Fruit fly (Drosophila melanogaster) whole organism, embryonic: ENCODE results near the gene SpdS.
A peak's percentile ranks its signal among the peaks of the same experiment; 100 is the strongest.

Experiments
- C15 ChIP-seq: fragments of 200-800 bp; sonication (Bioruptor generic); IDR thresholded peaks from 3 replicates; pipeline ENCODE4 v1.3.6; 2022; ENCODE audit warnings: missing biosample characterization, missing genetic modification characterization
- CG10462 ChIP-seq: fragments of 200-800 bp; sonication (Bioruptor generic); optimal IDR thresholded peaks from 2 replicates; lab custom pipeline; 2016; ENCODE audit warnings: missing biosample characterization, missing genetic modification characterization
- CG10543 ChIP-seq: fragments of 200-800 bp; sonication (Bioruptor generic); optimal IDR thresholded peaks from 3 replicates; lab custom pipeline; 2017; ENCODE audit warnings: missing biosample characterization, mild to moderate bottlenecking, missing genetic modification characterization, moderate library complexity
- CG10565 ChIP-seq: fragments of 200-800 bp; sonication (Bioruptor generic); optimal IDR thresholded peaks from 3 replicates; lab custom pipeline; 2016; ENCODE audit warnings: missing biosample characterization, mild to moderate bottlenecking, missing genetic modification characterization
- CG13123 ChIP-seq: fragments of 200-800 bp; sonication (Bioruptor generic); optimal IDR thresholded peaks from 2 replicates; lab custom pipeline; 2016; ENCODE audit warnings: missing biosample characterization, missing genetic modification characterization
- CG15011 ChIP-seq: fragments of 200-800 bp; sonication (Bioruptor generic); optimal IDR thresholded peaks from 3 replicates; lab custom pipeline; 2018; ENCODE audit warnings: missing biosample characterization, mild to moderate bottlenecking, missing genetic modification characterization
- CG15073 ChIP-seq: fragments of 200-800 bp; sonication (Bioruptor generic); optimal IDR thresholded peaks from 2 replicates; lab custom pipeline; 2016; ENCODE audit warnings: missing biosample characterization, missing genetic modification characterization
- CG17186 ChIP-seq: fragments of 200-800 bp; sonication (Bioruptor generic); optimal IDR thresholded peaks from 3 replicates; lab custom pipeline; 2017; ENCODE audit warnings: missing biosample characterization, missing genetic modification reagents, missing genetic modification characterization
- CG18476 ChIP-seq: fragments of 200-800 bp; sonication (Bioruptor generic); optimal IDR thresholded peaks from 2 replicates; lab custom pipeline; 2016; ENCODE audit warnings: missing biosample characterization, mild to moderate bottlenecking, missing genetic modification characterization
- CG32772 ChIP-seq: fragments of 200-800 bp; sonication (Bioruptor generic); IDR thresholded peaks from 2 replicates; pipeline ENCODE4 v1.3.6; 2022; ENCODE audit warnings: missing biosample characterization, missing genetic modification characterization
- CG34422 ChIP-seq: fragments of 200-800 bp; sonication (Bioruptor generic); IDR thresholded peaks from 3 replicates; pipeline ENCODE4 v1.3.6; 2022; ENCODE audit warnings: missing biosample characterization, missing genetic modification characterization
- CG3995 ChIP-seq: fragments of 200-800 bp; sonication (Bioruptor generic); optimal IDR thresholded peaks from 3 replicates; lab custom pipeline; 2016; ENCODE audit warnings: missing biosample characterization, missing genetic modification characterization
- CG7556 ChIP-seq: fragments of 200-800 bp; sonication (Bioruptor generic); optimal IDR thresholded peaks from 2 replicates; lab custom pipeline; 2017; ENCODE audit warnings: missing biosample characterization, mild to moderate bottlenecking, missing genetic modification characterization
- CG7928 ChIP-seq: fragments of 200-800 bp; sonication (Bioruptor generic); optimal IDR thresholded peaks from 2 replicates; lab custom pipeline; 2017; ENCODE audit warnings: missing biosample characterization, mild to moderate bottlenecking, missing genetic modification characterization
- CG7963 ChIP-seq: fragments of 200-800 bp; sonication (Bioruptor generic); IDR thresholded peaks from 3 replicates; pipeline ENCODE4 v1.3.6; 2022; ENCODE audit warnings: missing biosample characterization, missing genetic modification characterization; ENCODE audit not compliant: partially characterized antibody
- CG8290 ChIP-seq, 3 experiments: fragments of 200-800 bp; sonication (Bioruptor generic); optimal IDR thresholded peaks; 2 replicates each; lab custom pipeline; 2016 to 2019; ENCODE audit warnings: missing biosample characterization in 3 of 3, missing genetic modification characterization in 3 of 3, mild to moderate bottlenecking in 2 of 3, moderate library complexity in 1 of 3
- CG8765 ChIP-seq: fragments of 200-800 bp; sonication (Bioruptor generic); IDR thresholded peaks from 2 replicates; pipeline ENCODE4 v1.3.6; 2022; ENCODE audit warnings: missing biosample characterization, missing genetic modification characterization
- CG9215 ChIP-seq: fragments of 200-800 bp; sonication (Bioruptor generic); IDR thresholded peaks from 2 replicates; pipeline ENCODE4 v1.3.6; 2022; ENCODE audit warnings: missing biosample characterization, missing genetic modification characterization
- Deaf1 ChIP-seq: fragments of 200-800 bp; optimal IDR thresholded peaks from 3 replicates; lab custom pipeline; 2019; ENCODE audit warnings: missing biosample characterization, mild to moderate bottlenecking, missing genetic modification characterization, moderate library complexity
- Dp ChIP-seq: fragments of 200-800 bp; sonication (Bioruptor generic); optimal IDR thresholded peaks from 2 replicates; lab custom pipeline; 2018; ENCODE audit warnings: missing biosample characterization, mild to moderate bottlenecking, missing genetic modification characterization, moderate library complexity
- Ets97D ChIP-seq: fragments of 200-800 bp; sonication (Bioruptor generic); optimal IDR thresholded peaks from 3 replicates; lab custom pipeline; 2016; ENCODE audit warnings: missing biosample characterization, missing genetic modification characterization
- Fer1 ChIP-seq: fragments of 200-800 bp; sonication (Bioruptor generic); optimal IDR thresholded peaks from 2 replicates; lab custom pipeline; 2017; ENCODE audit warnings: missing biosample characterization, mild to moderate bottlenecking, missing genetic modification characterization
- GATAe ChIP-seq: fragments of 200-800 bp; sonication (Bioruptor generic); conservative IDR thresholded peaks from 2 replicates; pipeline ENCODE4 v1.3.6; 2022; ENCODE audit warnings: missing biosample characterization, missing genetic modification characterization
- Hr78 ChIP-seq, 2 experiments: fragments of 200-800 bp in 1 of 2; fragments of >200 bp in 1 of 2; sonication (Bioruptor generic) in 1 of 2; optimal IDR thresholded peaks; 2 replicates each; lab custom pipeline; 2017 to 2019; ENCODE audit warnings: missing biosample characterization in 2 of 2, missing genetic modification characterization in 2 of 2, mild to moderate bottlenecking in 1 of 2, moderate library complexity in 1 of 2
- MESR4 ChIP-seq: fragments of 200-800 bp; sonication (Bioruptor generic); optimal IDR thresholded peaks from 2 replicates; lab custom pipeline; 2018; ENCODE audit warnings: missing biosample characterization, mild to moderate bottlenecking, missing genetic modification characterization, moderate library complexity
- Med ChIP-seq: fragments of 200-800 bp; sonication (Bioruptor generic); peaks from one replicate; lab custom pipeline; 2016; ENCODE audit warnings: missing biosample characterization, missing genetic modification characterization, mild to moderate bottlenecking, inconsistent platforms, moderate library complexity
- Ssrp ChIP-seq: fragments of 200-800 bp; sonication (Bioruptor generic); optimal IDR thresholded peaks from 2 replicates; lab custom pipeline; 2018; ENCODE audit warnings: missing biosample characterization, mild to moderate bottlenecking, missing genetic modification characterization, moderate library complexity
- YL-1 ChIP-seq: fragments of 200-800 bp; sonication (Bioruptor generic); optimal IDR thresholded peaks from 3 replicates; lab custom pipeline; 2017; ENCODE audit warnings: missing biosample characterization, mild to moderate bottlenecking, missing genetic modification characterization
- amos ChIP-seq: fragments of 200-800 bp; sonication (Bioruptor generic); IDR thresholded peaks from 2 replicates; pipeline ENCODE4 v1.3.6; 2022; ENCODE audit warnings: missing biosample characterization, missing genetic modification characterization; ENCODE audit not compliant: partially characterized antibody
- bsh ChIP-seq, 2 experiments: fragments of 200-800 bp; sonication (Bioruptor generic); optimal IDR thresholded peaks; 2 replicates each; lab custom pipeline; 2017 to 2018; ENCODE audit warnings: mild to moderate bottlenecking in 2 of 2, missing biosample characterization in 2 of 2, missing genetic modification characterization in 2 of 2, moderate library complexity in 1 of 2
- cg ChIP-seq: fragments of 200-800 bp; sonication (Bioruptor generic); optimal IDR thresholded peaks from 3 replicates; lab custom pipeline; 2019; ENCODE audit warnings: missing biosample characterization, mild to moderate bottlenecking, missing genetic modification characterization, moderate library complexity
- chinmo ChIP-seq: fragments of 200-800 bp; sonication (Bioruptor generic); IDR thresholded peaks from 4 replicates; pipeline ENCODE4 v1.3.6; 2022; ENCODE audit warnings: missing biosample characterization, missing genetic modification characterization; ENCODE audit not compliant: partially characterized antibody
- cwo ChIP-seq: fragments of 200-800 bp; sonication (Bioruptor generic); optimal IDR thresholded peaks from 3 replicates; lab custom pipeline; 2017; ENCODE audit warnings: missing biosample characterization, missing genetic modification characterization, mild to moderate bottlenecking, moderate library complexity, missing genetic modification reagents
- en ChIP-seq: fragments of 200-800 bp; sonication (Bioruptor generic); optimal IDR thresholded peaks from 2 replicates; lab custom pipeline; 2016; ENCODE audit warnings: missing biosample characterization, missing genetic modification characterization
- gce ChIP-seq: fragments of 200-800 bp; sonication (Bioruptor generic); IDR thresholded peaks from 3 replicates; pipeline ENCODE4 v1.3.6; 2022; ENCODE audit warnings: missing biosample characterization, missing genetic modification characterization
- grau ChIP-seq: fragments of 200-800 bp; optimal IDR thresholded peaks from 3 replicates; lab custom pipeline; 2019; ENCODE audit warnings: missing biosample characterization, mild to moderate bottlenecking, missing genetic modification characterization, moderate library complexity
- her ChIP-seq: fragments of 200-800 bp; sonication (Bioruptor generic); optimal IDR thresholded peaks from 2 replicates; lab custom pipeline; 2016; ENCODE audit warnings: missing biosample characterization, missing genetic modification characterization
- insv ChIP-seq, 2 experiments: fragments of 200-800 bp; sonication (Bioruptor generic); optimal IDR thresholded peaks; 3 replicates each; lab custom pipeline; 2016 to 2018; ENCODE audit warnings: missing biosample characterization in 2 of 2, missing genetic modification characterization in 2 of 2
- jing ChIP-seq: fragments of 200-800 bp; sonication (Bioruptor generic); optimal IDR thresholded peaks from 2 replicates; lab custom pipeline; 2018; ENCODE audit warnings: missing biosample characterization, mild to moderate bottlenecking, missing genetic modification characterization
- lilli ChIP-seq: fragments of 200-800 bp; sonication (Bioruptor generic); optimal IDR thresholded peaks from 3 replicates; lab custom pipeline; 2016; ENCODE audit warnings: missing biosample characterization, missing genetic modification characterization
- mirr ChIP-seq: fragments of 200-800 bp; sonication (Bioruptor generic); optimal IDR thresholded peaks from 3 replicates; lab custom pipeline; 2018; ENCODE audit warnings: missing biosample characterization, mild to moderate bottlenecking, missing genetic modification characterization
- nerfin-1 ChIP-seq: fragments of 200-800 bp; sonication (Bioruptor generic); optimal IDR thresholded peaks from 3 replicates; lab custom pipeline; 2019; ENCODE audit warnings: missing biosample characterization, mild to moderate bottlenecking, missing genetic modification characterization, moderate library complexity
- nerfin-2 ChIP-seq: fragments of 200-800 bp; sonication (Bioruptor generic); IDR thresholded peaks from 2 replicates; pipeline ENCODE4 v1.3.6; 2022; ENCODE audit warnings: missing biosample characterization, missing genetic modification characterization; ENCODE audit not compliant: partially characterized antibody
- org-1 ChIP-seq: fragments of 200-800 bp; sonication (Bioruptor generic); optimal IDR thresholded peaks from 2 replicates; lab custom pipeline; 2017; ENCODE audit warnings: missing biosample characterization, missing genetic modification characterization
- peb ChIP-seq: fragments of 200-800 bp; sonication (Bioruptor generic); IDR thresholded peaks from 2 replicates; pipeline ENCODE4 v1.3.6; 2022; ENCODE audit warnings: missing biosample characterization, missing genetic modification characterization
- phol ChIP-seq: fragments of 200-800 bp; sonication (Bioruptor generic); optimal IDR thresholded peaks from 3 replicates; lab custom pipeline; 2018; ENCODE audit warnings: missing biosample characterization, mild to moderate bottlenecking, missing genetic modification characterization, moderate library complexity
- sd ChIP-seq: fragments of 200-800 bp; sonication (Bioruptor generic); optimal IDR thresholded peaks from 3 replicates; lab custom pipeline; 2018; ENCODE audit warnings: missing biosample characterization, mild to moderate bottlenecking, missing genetic modification characterization, moderate library complexity
- sima ChIP-seq: fragments of 200-800 bp; sonication (Bioruptor generic); optimal IDR thresholded peaks from 2 replicates; lab custom pipeline; 2016; ENCODE audit warnings: missing biosample characterization, missing genetic modification characterization
- sisA ChIP-seq: fragments of 200-800 bp; sonication (Bioruptor generic); IDR thresholded peaks from 2 replicates; pipeline ENCODE4 v1.3.6; 2022; ENCODE audit warnings: missing biosample characterization, missing genetic modification characterization
- ssp ChIP-seq: fragments of 200-800 bp; sonication (Bioruptor generic); IDR thresholded peaks from 2 replicates; pipeline ENCODE4 v1.3.6; 2022; ENCODE audit warnings: missing biosample characterization, missing genetic modification characterization

The SpdS gene

DNA sequence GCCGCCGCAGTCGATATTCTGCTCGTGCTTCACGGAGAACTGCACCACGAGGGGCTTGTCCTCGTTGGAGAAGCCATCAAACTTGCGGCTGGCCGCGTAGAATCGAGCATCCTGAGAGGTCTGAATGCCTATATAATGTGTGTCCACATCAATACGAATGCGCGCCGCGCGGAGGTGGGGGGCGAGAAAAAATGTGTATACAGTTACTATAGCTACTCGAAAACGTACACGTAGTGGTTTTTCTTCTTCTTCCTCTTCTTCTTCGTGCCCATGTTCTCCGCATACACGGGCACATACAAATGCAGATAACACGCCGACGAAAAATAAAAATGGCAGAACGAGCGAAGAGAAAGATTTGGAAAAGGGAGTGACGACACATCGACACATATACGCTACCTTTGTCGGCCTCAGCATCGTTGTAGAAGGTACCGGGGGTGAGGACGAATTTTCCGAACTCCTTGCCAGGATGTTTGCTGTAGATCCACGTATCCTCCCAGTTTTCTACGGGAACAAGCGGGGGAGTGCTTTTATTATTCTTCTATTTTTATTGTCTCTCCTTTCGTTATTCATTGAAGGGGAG is 1.3 kb upstream of the SpdS start (continued):
- TF ChIP-seq sisA = no peak
- no peak for TF ChIP-seq CG10462 (GFP tag; lab: Kevin White, UChicago)
- TF ChIP-seq Med (GFP tag; lab: Kevin White, UChicago) = peak; percentile 70
- no peak for TF ChIP-seq CG8765 (GFP tag; lab: Robert Waterston, UW)
- peak; percentile 80 for TF ChIP-seq cg (GFP tag; lab: Kevin White, UChicago)
- TF ChIP-seq chinmo = no peak
- TF ChIP-seq en = no peak
- TF ChIP-seq Ets97D (GFP tag; lab: Kevin White, UChicago) = no peak
- TF ChIP-seq CG18476 (GFP tag; lab: Kevin White, UChicago) = no peak
- TF ChIP-seq CG34422 (GFP tag; lab: Robert Waterston, UW) = no peak
- peak; percentile 5 for TF ChIP-seq Fer1 (GFP tag; lab: Kevin White, UChicago)
- TF ChIP-seq C15 (GFP tag; lab: Robert Waterston, UW) = no peak
- peak; percentile 9 for TF ChIP-seq Ssrp
- no peak for TF ChIP-seq GATAe (GFP tag; lab: Robert Waterston, UW)
- peak; percentile 86 for TF ChIP-seq YL-1 (GFP tag; lab: Kevin White, UChicago)
- TF ChIP-seq lilli (GFP tag; lab: Kevin White, UChicago) = no peak
- no peak for TF ChIP-seq CG7556
- no peak for TF ChIP-seq CG8290 (GFP tag; optimal IDR thresholded peaks at IDR 0.05; lab: Kevin White, UChicago)
- TF ChIP-seq CG8290 (tag; optimal IDR thresholded peaks at IDR 0.05; lab: Kevin White, UChicago) = peak in 1 of 2 experiments; percentile 23
- TF ChIP-seq CG3995 (GFP tag; lab: Kevin White, UChicago) = no peak
- TF ChIP-seq sima (GFP tag; lab: Kevin White, UChicago) = no peak
- no peak for TF ChIP-seq Deaf1
- TF ChIP-seq CG7963 (GFP tag; lab: Robert Waterston, UW) = no peak
- TF ChIP-seq CG32772 (GFP tag; lab: Robert Waterston, UW) = no peak
- TF ChIP-seq ssp (GFP tag; lab: Robert Waterston, UW) = no peak
- TF ChIP-seq phol (tag; lab: Kevin White, UChicago) = peak; percentile 69
- TF ChIP-seq nerfin-1 (tag; lab: Kevin White, UChicago) = no peak
- TF ChIP-seq CG15073 = no peak
- TF ChIP-seq bsh (GFP tag; optimal IDR thresholded peaks at IDR 0.05; lab: Kevin White, UChicago) = peak in 1 of 2 experiments; percentile 18
- TF ChIP-seq insv (GFP tag; optimal IDR thresholded peaks at IDR 0.05; lab: Kevin White, UChicago) = no peak
- TF ChIP-seq grau (tag; lab: Kevin White, UChicago) = no peak
- TF ChIP-seq cwo (GFP tag; lab: Kevin White, UChicago) = peak; percentile 13
- peak; percentile 22 for TF ChIP-seq CG10543 (GFP tag; lab: Kevin White, UChicago)
- TF ChIP-seq MESR4 (GFP tag; lab: Kevin White, UChicago) = peak; percentile 83
- peak; percentile 71 for TF ChIP-seq sd (tag; lab: Kevin White, UChicago)
- TF ChIP-seq jing (GFP tag; lab: Kevin White, UChicago) = no peak
- TF ChIP-seq peb (GFP tag; lab: Robert Waterston, UW) = no peak

- TF ChIP-seq mirr = peak; percentile 77
- TF ChIP-seq CG10565 (GFP tag; lab: Kevin White, UChicago) = no peak
- TF ChIP-seq gce = no peak
- TF ChIP-seq nerfin-2 (GFP tag; lab: Robert Waterston, UW) = no peak
- no peak for TF ChIP-seq CG13123
- TF ChIP-seq CG3995 (GFP tag; lab: Kevin White, UChicago) = peak; percentile 32
- peak; percentile 4 for TF ChIP-seq org-1 (GFP tag; lab: Kevin White, UChicago)
- TF ChIP-seq CG15011 (GFP tag; lab: Kevin White, UChicago) = no peak
- peak; percentile 47 for TF ChIP-seq CG7928 (GFP tag; lab: Kevin White, UChicago)
- TF ChIP-seq CG17186 (GFP tag; lab: Kevin White, UChicago) = no peak
- TF ChIP-seq CG9215 (GFP tag; lab: Robert Waterston, UW) = no peak
- no peak for TF ChIP-seq amos (GFP tag; lab: Robert Waterston, UW)
- peak; percentile 51 for TF ChIP-seq Dp (GFP tag; lab: Kevin White, UChicago)
- no peak for TF ChIP-seq Hr78 (GFP tag; optimal IDR thresholded peaks at IDR 0.05; lab: Kevin White, UChicago)
- peak; percentile 55 for TF ChIP-seq her (GFP tag; lab: Kevin White, UChicago)
These were observed 777 bp upstream of the SpdS start, which contains the start of gene Calr for dm6 chr3R:9630633-9631095. Gene Calr (minus strand): TSS chr3R:9630851.
